Worm (Caenorhabditis elegans) whole organism, young adult: ENCODE results near the gene F22F4.9.
A peak's percentile ranks its signal among the peaks of the same experiment; 100 is the strongest.

Experiments used
- B0336.3 ChIP-seq: fragments of 200-800 bp; sonication (Bioruptor generic); IDR thresholded peaks from 2 replicates; pipeline ENCODE4 v1.3.6; 2022; ENCODE audit warnings: missing genetic modification characterization, missing compliant biosample characterization
- C17E4.6 ChIP-seq: fragments of 200-800 bp; sonication (Bioruptor generic); IDR thresholded peaks from 2 replicates; pipeline ENCODE4 v1.3.6; 2022; ENCODE audit warnings: missing genetic modification reagents, missing genetic modification characterization, missing compliant biosample characterization
- F10E7.11 ChIP-seq: sonication (generic microtip); optimal IDR thresholded peaks from 2 replicates; lab custom pipeline; 2017; ENCODE audit warnings: mild to moderate bottlenecking, missing genetic modification characterization, moderate library complexity, missing compliant biosample characterization
- F52B5.7 ChIP-seq: sonication (generic microtip); optimal IDR thresholded peaks from 2 replicates; lab custom pipeline; 2016; ENCODE audit warnings: mild to moderate bottlenecking, missing genetic modification characterization, missing compliant biosample characterization
- K11D2.4 ChIP-seq: fragments of 200-800 bp; sonication (Bioruptor generic); IDR thresholded peaks from 2 replicates; pipeline ENCODE4 v1.3.6; 2022; ENCODE audit warnings: missing genetic modification reagents, missing genetic modification characterization, missing compliant biosample characterization
- T07F8.4 ChIP-seq: sonication (generic microtip); optimal IDR thresholded peaks from 2 replicates; lab custom pipeline; 2016; ENCODE audit warnings: mild to moderate bottlenecking, missing genetic modification characterization, moderate library complexity, missing compliant biosample characterization
- Y53F4B.3 ChIP-seq: fragments of 200-800 bp; sonication (Bioruptor generic); IDR thresholded peaks from 2 replicates; pipeline ENCODE4 v1.3.6; 2022; ENCODE audit warnings: missing genetic modification reagents, missing genetic modification characterization, missing compliant biosample characterization
- Y79H2A.3 ChIP-seq: fragments of 200-800 bp; sonication (Bioruptor generic); conservative IDR thresholded peaks from 2 replicates; pipeline ENCODE4 v1.3.6; 2022; ENCODE audit warnings: missing genetic modification reagents, missing genetic modification characterization, missing compliant biosample characterization
- Y95B8A.8 ChIP-seq: fragments of 200-800 bp; sonication (Bioruptor generic); IDR thresholded peaks from 2 replicates; pipeline ENCODE4 v1.3.6; 2022; ENCODE audit warnings: missing genetic modification reagents, missing genetic modification characterization, missing compliant biosample characterization
- atf-7 ChIP-seq: sonication (generic microtip); optimal IDR thresholded peaks from 2 replicates; lab custom pipeline; 2017; ENCODE audit warnings: mild to moderate bottlenecking, missing genetic modification characterization, missing compliant biosample characterization
- ccch-3 ChIP-seq: fragments of 200-800 bp; sonication (Bioruptor generic); optimal IDR thresholded peaks from 2 replicates; lab custom pipeline; 2018; ENCODE audit warnings: mild to moderate bottlenecking, missing genetic modification characterization, missing compliant biosample characterization
- ceh-40 ChIP-seq: fragments of 200-800 bp; sonication (Bioruptor generic); IDR thresholded peaks from 2 replicates; pipeline ENCODE4 v1.3.6; 2022; ENCODE audit warnings: missing genetic modification characterization, missing compliant biosample characterization
- ceh-58 ChIP-seq: fragments of 200-800 bp; sonication (Bioruptor generic); IDR thresholded peaks from 2 replicates; pipeline ENCODE4 v1.3.6; 2022; ENCODE audit warnings: missing genetic modification characterization, missing compliant biosample characterization
- ceh-79 ChIP-seq: sonication (generic microtip); optimal IDR thresholded peaks from 2 replicates; lab custom pipeline; 2017; ENCODE audit warnings: mild to moderate bottlenecking, missing genetic modification characterization, missing compliant biosample characterization
- dox-1 ChIP-seq: fragments of 200-800 bp; sonication (Bioruptor generic); IDR thresholded peaks from 2 replicates; pipeline ENCODE4 v1.3.6; 2022; ENCODE audit warnings: missing genetic modification reagents, missing genetic modification characterization, missing compliant biosample characterization
- ekl-4 ChIP-seq: fragments of 200-800 bp; sonication (Bioruptor generic); IDR thresholded peaks from 2 replicates; pipeline ENCODE4 v1.3.6; 2022; ENCODE audit warnings: missing genetic modification reagents, missing genetic modification characterization, missing compliant biosample characterization
- fkh-3 ChIP-seq: sonication (generic microtip); optimal IDR thresholded peaks from 2 replicates; lab custom pipeline; 2016; ENCODE audit warnings: mild to moderate bottlenecking, missing genetic modification characterization, missing compliant biosample characterization
- gei-17 ChIP-seq: fragments of 200-800 bp; sonication (Bioruptor generic); optimal IDR thresholded peaks from 2 replicates; lab custom pipeline; 2018; ENCODE audit warnings: mild to moderate bottlenecking, missing genetic modification characterization, missing compliant biosample characterization
- him-1 ChIP-seq: sonication (generic microtip); optimal IDR thresholded peaks from 2 replicates; lab custom pipeline; 2016; ENCODE audit warnings: missing genotype, missing genetic modification reagents, missing genetic modification characterization, missing compliant biosample characterization
- lin-26 ChIP-seq: fragments of 200-800 bp; sonication (Bioruptor generic); IDR thresholded peaks from 2 replicates; pipeline ENCODE4 v1.3.6; 2022; ENCODE audit warnings: missing genetic modification reagents, missing genetic modification characterization, missing compliant biosample characterization
- lin-54 ChIP-seq: fragments of 200-800 bp; sonication (Bioruptor generic); optimal IDR thresholded peaks from 2 replicates; lab custom pipeline; 2018; ENCODE audit warnings: mild to moderate bottlenecking, missing genetic modification characterization, missing compliant biosample characterization
- lsy-27 ChIP-seq: sonication (generic microtip); optimal IDR thresholded peaks from 2 replicates; lab custom pipeline; 2017; ENCODE audit warnings: missing genetic modification characterization, mild to moderate bottlenecking, missing compliant biosample characterization, antibody characterized with exemption, missing genotype, borderline replicate concordance; ENCODE audit not compliant: insufficient read depth
- nfya-2 ChIP-seq: fragments of 200-800 bp; sonication (Bioruptor generic); IDR thresholded peaks from 2 replicates; pipeline ENCODE4 v1.3.6; 2022; ENCODE audit warnings: missing genetic modification reagents, missing genetic modification characterization, missing compliant biosample characterization
- nhr-179 ChIP-seq: sonication (generic microtip); optimal IDR thresholded peaks from 2 replicates; lab custom pipeline; 2016; ENCODE audit warnings: mild to moderate bottlenecking, missing genetic modification characterization, missing compliant biosample characterization
- nhr-27 ChIP-seq: fragments of 200-800 bp; sonication (Bioruptor generic); optimal IDR thresholded peaks from 2 replicates; lab custom pipeline; 2018; ENCODE audit warnings: mild to moderate bottlenecking, missing genetic modification characterization, moderate library complexity, missing compliant biosample characterization
- nhr-80 ChIP-seq: sonication (generic microtip); optimal IDR thresholded peaks from 2 replicates; lab custom pipeline; 2016; ENCODE audit warnings: missing genetic modification characterization, missing compliant biosample characterization
- pha-4 ChIP-seq: fragments of 150-350 bp; sonication (generic microtip); optimal IDR thresholded peaks from 2 replicates; lab custom pipeline; 2014; ENCODE audit warnings: missing biosample characterization, missing genetic modification reagents, missing genetic modification characterization
- rec-8 ChIP-seq, 2 experiments: sonication (generic microtip); optimal IDR thresholded peaks; 2 replicates each; lab custom pipeline; 2016; ENCODE audit warnings: mild to moderate bottlenecking in 2 of 2, missing genetic modification characterization in 2 of 2, missing genetic modification reagents in 2 of 2, missing genotype in 2 of 2, missing biosample characterization in 1 of 2, missing compliant biosample characterization in 1 of 2, moderate library complexity in 1 of 2
- repo-1 ChIP-seq: sonication (generic microtip); optimal IDR thresholded peaks from 2 replicates; lab custom pipeline; 2017; ENCODE audit warnings: mild to moderate bottlenecking, missing genetic modification characterization, missing compliant biosample characterization
- snpc-4 ChIP-seq, 5 experiments: fragments of 150-350 bp in 1 of 5; sonication (generic microtip) in 4 of 5; optimal IDR thresholded peaks; 2 replicates each; lab custom pipeline; 2014 to 2018; ENCODE audit warnings: missing genetic modification characterization in 5 of 5, missing biosample characterization in 3 of 5, antibody characterized with exemption in 2 of 5, mild to moderate bottlenecking in 2 of 5, missing compliant biosample characterization in 2 of 5, missing genotype in 2 of 5, moderate library complexity in 2 of 5, missing genetic modification reagents in 1 of 5
- somi-1 ChIP-seq: fragments of 200-800 bp; sonication (Bioruptor generic); optimal IDR thresholded peaks from 2 replicates; lab custom pipeline; 2018; ENCODE audit warnings: mild to moderate bottlenecking, missing genetic modification characterization, missing compliant biosample characterization
- tbp1 ChIP-seq: fragments of 200-800 bp; sonication (Bioruptor generic); optimal IDR thresholded peaks from 2 replicates; lab custom pipeline; 2018; ENCODE audit warnings: mild to moderate bottlenecking, missing genetic modification characterization, missing compliant biosample characterization
- unc-130 ChIP-seq: sonication (generic microtip); optimal IDR thresholded peaks from 2 replicates; lab custom pipeline; 2016; ENCODE audit warnings: missing genetic modification reagents, missing genetic modification characterization, missing compliant biosample characterization
- ztf-18 ChIP-seq: sonication (generic microtip); optimal IDR thresholded peaks from 2 replicates; lab custom pipeline; 2016; ENCODE audit warnings: missing genotype, mild to moderate bottlenecking, missing genetic modification characterization, missing compliant biosample characterization
- ztf-28 ChIP-seq: fragments of 200-800 bp; sonication (Bioruptor generic); IDR thresholded peaks from 2 replicates; pipeline ENCODE4 v1.3.6; 2022; ENCODE audit warnings: missing genetic modification reagents, missing genetic modification characterization, missing compliant biosample characterization

The F22F4.9 gene

DNA sequence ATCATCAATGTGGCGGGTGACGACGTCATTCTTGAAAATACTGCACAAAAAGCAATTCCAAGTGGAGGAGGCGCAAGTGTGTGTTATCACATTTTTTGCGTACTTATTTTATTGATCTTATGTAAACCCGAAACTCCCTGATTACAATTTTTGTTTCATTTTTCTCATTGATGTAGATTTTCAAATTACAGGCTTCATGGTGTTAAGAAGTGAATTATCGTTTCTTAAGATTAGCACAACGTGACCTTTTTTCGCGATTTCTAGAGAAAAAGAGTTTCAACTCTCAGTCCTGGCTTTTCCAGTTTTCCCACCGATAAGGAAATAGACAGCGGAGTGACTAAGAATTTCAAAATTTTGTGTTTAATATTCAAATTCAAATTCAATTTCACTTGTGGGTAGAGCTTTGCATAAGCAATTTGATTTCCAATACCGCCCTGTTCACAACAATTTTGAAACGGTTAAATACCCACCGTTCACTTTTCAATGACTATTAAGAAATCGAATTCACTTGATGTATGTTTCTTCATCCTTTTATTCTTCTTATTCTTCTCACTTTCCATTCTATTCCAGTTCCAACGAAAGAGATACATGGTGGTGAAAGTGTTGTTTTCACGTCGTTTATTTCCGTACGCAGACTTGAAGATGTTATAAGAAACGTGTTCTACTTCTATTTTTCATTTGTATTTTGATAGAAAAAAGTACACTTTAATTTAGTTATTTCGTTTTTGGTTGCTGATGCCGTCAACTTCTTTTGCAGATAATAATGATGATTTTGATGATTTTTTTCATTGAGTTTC lies 27.6 kb upstream of the F22F4.9 start:
- TF ChIP-seq somi-1 = no peak
- no peak for TF ChIP-seq K11D2.4 (GFP tag; lab: Robert Waterston, UW)
- TF ChIP-seq ztf-18 (tag; lab: Kevin White, UChicago) = no peak
- peak; percentile 45 for TF ChIP-seq nhr-80 (tag; lab: Kevin White, UChicago)
- TF ChIP-seq F52B5.7 (tag; lab: Kevin White, UChicago) = no peak
- TF ChIP-seq ceh-79 (tag; lab: Kevin White, UChicago) = no peak

DNA sequence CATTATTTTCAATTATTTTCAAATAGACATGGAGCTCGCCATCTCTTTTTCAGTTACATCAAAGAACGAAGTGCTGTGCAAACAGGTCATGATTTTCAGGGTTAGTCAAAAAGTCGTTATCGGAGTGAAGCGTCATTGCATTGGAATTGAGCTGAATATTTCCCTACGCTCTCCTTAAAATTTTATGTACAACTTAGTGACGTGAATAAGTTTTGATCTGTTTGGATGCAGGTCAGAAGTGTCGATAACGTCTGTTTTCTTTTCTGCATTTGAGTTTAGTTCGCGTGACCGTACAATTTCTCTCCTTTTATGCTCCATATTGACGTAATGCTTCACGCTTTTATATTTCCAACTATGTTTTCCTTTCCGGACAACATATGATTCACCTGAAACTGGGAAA lies 25.7 kb upstream of the F22F4.9 start:
- TF ChIP-seq nhr-80 (tag; lab: Kevin White, UChicago) = peak; percentile 80
- TF ChIP-seq tbp1 (GFP tag; lab: Kevin White, UChicago) = peak; percentile 17
- no peak for TF ChIP-seq snpc-4 (GFP tag; optimal IDR thresholded peaks at IDR 0.05; lab: Kevin White, UChicago)
- no peak for TF ChIP-seq snpc-4 (tag; optimal IDR thresholded peaks at IDR 0.05; lab: Kevin White, UChicago)
- no peak for TF ChIP-seq lsy-27
- peak; percentile 23 for TF ChIP-seq pha-4 (tag; lab: Kevin White, UChicago)
- TF ChIP-seq atf-7 = peak; percentile 29

DNA sequence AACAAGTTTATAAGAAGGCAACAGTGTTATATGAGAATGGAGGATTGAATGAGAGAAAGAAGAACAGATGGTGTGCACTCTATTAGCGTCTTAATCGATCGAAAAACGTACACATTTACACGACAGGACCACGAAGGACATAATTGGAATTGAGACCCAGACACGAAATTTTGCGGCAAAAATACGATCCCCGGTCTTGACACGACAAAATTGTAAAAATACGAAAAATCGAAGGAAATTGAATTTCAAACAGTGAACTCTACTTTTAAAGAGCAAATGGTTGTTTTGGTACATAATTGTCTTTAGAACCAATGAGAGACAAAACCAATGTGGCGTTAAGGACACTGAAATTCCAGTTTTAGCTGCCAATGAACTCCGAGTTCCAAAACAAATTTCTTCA lies 23.2 kb upstream of the F22F4.9 start, which contains the start of gene lelo-3:
Gene lelo-3 (minus strand): TSS at position 101 of the 400 bp plus-strand sequence.
- TF ChIP-seq lin-54 (GFP tag; lab: Kevin White, UChicago) = no peak
- TF ChIP-seq nfya-2 (GFP tag; lab: Robert Waterston, UW) = no peak
- TF ChIP-seq pha-4 (tag; lab: Kevin White, UChicago) = no peak
- no peak for TF ChIP-seq ceh-58 (GFP tag; lab: Robert Waterston, UW)
- TF ChIP-seq ztf-28 (GFP tag; lab: Robert Waterston, UW) = no peak
- no peak for TF ChIP-seq gei-17 (GFP tag; lab: Kevin White, UChicago)
- TF ChIP-seq Y95B8A.8 (GFP tag; lab: Robert Waterston, UW) = no peak
- no peak for TF ChIP-seq repo-1 (tag; lab: Kevin White, UChicago)
- TF ChIP-seq B0336.3 (GFP tag; lab: Robert Waterston, UW) = no peak
- TF ChIP-seq nhr-27 (tag; lab: Kevin White, UChicago) = no peak
- TF ChIP-seq Y79H2A.3 (GFP tag; lab: Robert Waterston, UW) = no peak
- no peak for TF ChIP-seq atf-7
- no peak for TF ChIP-seq him-1 (tag; lab: Kevin White, UChicago)
- TF ChIP-seq fkh-3 (tag; lab: Kevin White, UChicago) = no peak
- TF ChIP-seq T07F8.4 (tag; lab: Kevin White, UChicago) = no peak
- no peak for TF ChIP-seq C17E4.6 (GFP tag; lab: Robert Waterston, UW)
- TF ChIP-seq ccch-3 (GFP tag; lab: Kevin White, UChicago) = no peak
- no peak for TF ChIP-seq unc-130
- no peak for TF ChIP-seq ekl-4 (GFP tag; lab: Robert Waterston, UW)
- no peak for TF ChIP-seq nhr-179 (tag; lab: Kevin White, UChicago)

DNA sequence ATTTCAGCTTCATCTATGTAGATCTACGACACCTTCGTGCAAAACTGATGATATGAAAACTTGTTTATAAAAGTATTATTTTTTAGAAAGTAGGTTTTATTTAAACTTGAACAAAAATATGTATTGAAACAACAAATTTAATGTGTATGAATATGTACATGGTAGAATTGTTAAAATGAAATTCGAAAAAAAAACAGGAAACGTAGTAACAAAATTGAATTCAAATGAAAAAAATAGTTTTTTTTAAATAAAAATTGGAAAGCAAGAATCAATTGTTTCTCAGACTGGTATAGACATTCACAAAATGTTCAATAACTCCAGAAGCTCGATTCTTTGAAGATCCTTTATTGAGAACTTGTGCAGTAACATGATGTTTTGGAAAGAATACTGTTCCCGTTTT lies 21.5 kb upstream of the F22F4.9 start:
- TF ChIP-seq lin-26 (no peak), Y53F4B.3 (GFP tag; lab: Robert Waterston, UW) (no peak), pha-4 (tag; lab: Kevin White, UChicago) (no peak), rec-8 (tag; optimal IDR thresholded peaks at IDR 0.05; lab: Kevin White, UChicago) (no peak), ceh-40 (no peak), F10E7.11 (no peak), dox-1 (GFP tag; lab: Robert Waterston, UW) (no peak)
